Worm (Caenorhabditis elegans) whole organism, late embryonic: ENCODE measurements around the gene nmur-1.

Experiments
- C38D4.7 ChIP-seq: fragments of 200-800 bp; sonication (Bioruptor generic); optimal IDR thresholded peaks from 2 replicates; lab custom pipeline; 2018; ENCODE audit warnings: mild to moderate bottlenecking, missing genetic modification characterization, moderate library complexity, missing compliant biosample characterization
- K09A11.1 ChIP-seq: sonication (generic microtip); optimal IDR thresholded peaks from 2 replicates; lab custom pipeline; 2017; ENCODE audit warnings: antibody characterized with exemption, mild to moderate bottlenecking, missing genetic modification characterization, missing compliant biosample characterization; ENCODE audit not compliant: insufficient read depth
- Y22D7AL.16 ChIP-seq: sonication (generic microtip); optimal IDR thresholded peaks from 2 replicates; lab custom pipeline; 2016; ENCODE audit warnings: missing genetic modification characterization, missing compliant biosample characterization
- ahr-1 ChIP-seq: sonication (generic microtip); optimal IDR thresholded peaks from 2 replicates; lab custom pipeline; 2016; ENCODE audit warnings: missing genetic modification characterization, missing compliant biosample characterization
- ceh-18 ChIP-seq: sonication (generic microtip); optimal IDR thresholded peaks from 2 replicates; lab custom pipeline; 2016; ENCODE audit warnings: missing genetic modification characterization, missing compliant biosample characterization
- ceh-24 ChIP-seq: sonication (generic microtip); optimal IDR thresholded peaks from 2 replicates; lab custom pipeline; 2016; ENCODE audit warnings: mild to moderate bottlenecking, missing genetic modification characterization, missing compliant biosample characterization
- ceh-30 ChIP-seq: fragments of 150-350 bp; optimal IDR thresholded peaks from 2 replicates; lab custom pipeline; 2014; ENCODE audit warnings: missing biosample characterization, missing genetic modification characterization
- ceh-31 ChIP-seq: sonication (generic microtip); optimal IDR thresholded peaks from 2 replicates; lab custom pipeline; 2016; ENCODE audit warnings: missing genetic modification characterization, missing compliant biosample characterization
- ceh-45 ChIP-seq: fragments of 200-800 bp; sonication (Bioruptor generic); IDR thresholded peaks from 2 replicates; pipeline ENCODE4 v1.3.6; 2022; ENCODE audit warnings: missing genetic modification reagents, missing genetic modification characterization, missing compliant biosample characterization
- ceh-9 ChIP-seq: sonication (generic microtip); optimal IDR thresholded peaks from 2 replicates; lab custom pipeline; 2016; ENCODE audit warnings: mild to moderate bottlenecking, missing genetic modification characterization, inconsistent platforms, missing compliant biosample characterization
- dmd-4 ChIP-seq: sonication (generic microtip); optimal IDR thresholded peaks from 2 replicates; lab custom pipeline; 2016; ENCODE audit warnings: borderline replicate concordance, missing genetic modification characterization, missing compliant biosample characterization
- dve-1 ChIP-seq: sonication (generic microtip); optimal IDR thresholded peaks from 2 replicates; lab custom pipeline; 2017; ENCODE audit warnings: antibody characterized with exemption, mild to moderate bottlenecking, missing genetic modification characterization, missing compliant biosample characterization
- elt-2 ChIP-seq: sonication (generic microtip); optimal IDR thresholded peaks from 2 replicates; lab custom pipeline; 2016; ENCODE audit warnings: missing genetic modification reagents, missing genetic modification characterization, missing compliant biosample characterization
- fkh-10 ChIP-seq: fragments of 150-350 bp; optimal IDR thresholded peaks from 2 replicates; lab custom pipeline; 2014; ENCODE audit warnings: missing biosample characterization, missing genetic modification reagents, missing genetic modification characterization
- fkh-6 ChIP-seq: sonication (generic microtip); optimal IDR thresholded peaks from 2 replicates; lab custom pipeline; 2016; ENCODE audit warnings: missing genetic modification characterization, missing compliant biosample characterization
- gmeb-2 ChIP-seq: sonication (generic microtip); optimal IDR thresholded peaks from 2 replicates; lab custom pipeline; 2016; ENCODE audit warnings: missing genetic modification characterization, inconsistent platforms, missing compliant biosample characterization
- hlh-8 ChIP-seq: sonication (generic microtip); optimal IDR thresholded peaks from 2 replicates; lab custom pipeline; 2016; ENCODE audit warnings: missing genotype, missing genetic modification characterization, missing compliant biosample characterization
- lim-6 ChIP-seq: sonication (generic microtip); optimal IDR thresholded peaks from 2 replicates; lab custom pipeline; 2016; ENCODE audit warnings: missing genetic modification characterization, missing compliant biosample characterization
- mec-3 ChIP-seq: sonication (generic microtip); optimal IDR thresholded peaks from 2 replicates; lab custom pipeline; 2016; ENCODE audit warnings: borderline replicate concordance, missing genetic modification characterization, missing compliant biosample characterization
- nfya-1 ChIP-seq: sonication (generic microtip); optimal IDR thresholded peaks from 2 replicates; lab custom pipeline; 2017; ENCODE audit warnings: missing genetic modification characterization, mild to moderate bottlenecking, missing compliant biosample characterization, antibody characterized with exemption, moderate library complexity
- npax-4 ChIP-seq: sonication (generic microtip); optimal IDR thresholded peaks from 2 replicates; lab custom pipeline; 2016; ENCODE audit warnings: missing genetic modification characterization, missing compliant biosample characterization
- odd-2 ChIP-seq: sonication (generic microtip); optimal IDR thresholded peaks from 2 replicates; lab custom pipeline; 2017; ENCODE audit warnings: antibody characterized with exemption, mild to moderate bottlenecking, missing genetic modification characterization, missing compliant biosample characterization
- pag-3 ChIP-seq: sonication (generic microtip); optimal IDR thresholded peaks from 2 replicates; lab custom pipeline; 2016; ENCODE audit warnings: missing compliant biosample characterization, missing genetic modification characterization, borderline replicate concordance
- pha-2 ChIP-seq: sonication (generic microtip); optimal IDR thresholded peaks from 2 replicates; lab custom pipeline; 2017; ENCODE audit warnings: mild to moderate bottlenecking, missing genetic modification characterization, missing compliant biosample characterization
- pha-4 ChIP-seq: fragments of 150-350 bp; optimal IDR thresholded peaks from 2 replicates; lab custom pipeline; 2018; ENCODE audit warnings: missing biosample characterization, missing genetic modification reagents, missing genetic modification characterization
- pros-1 ChIP-seq: fragments of 150-350 bp; optimal IDR thresholded peaks from 2 replicates; lab custom pipeline; 2014; ENCODE audit warnings: missing biosample characterization, missing genetic modification reagents, missing genetic modification characterization
- ref-2 ChIP-seq: sonication (generic microtip); optimal IDR thresholded peaks from 2 replicates; lab custom pipeline; 2016; ENCODE audit warnings: missing genetic modification characterization, missing compliant biosample characterization
- tbx-2 ChIP-seq: sonication (generic microtip); optimal IDR thresholded peaks from 2 replicates; lab custom pipeline; 2016; ENCODE audit warnings: missing genetic modification characterization, missing compliant biosample characterization
- ttx-3 ChIP-seq: sonication (generic microtip); optimal IDR thresholded peaks from 2 replicates; lab custom pipeline; 2016; ENCODE audit warnings: missing genetic modification reagents, missing genetic modification characterization, missing compliant biosample characterization
- unc-86 ChIP-seq: sonication (generic microtip); optimal IDR thresholded peaks from 2 replicates; lab custom pipeline; 2016; ENCODE audit warnings: missing genetic modification characterization, missing compliant biosample characterization
- zip-5 ChIP-seq: sonication (generic microtip); optimal IDR thresholded peaks from 2 replicates; lab custom pipeline; 2016; ENCODE audit warnings: missing genetic modification characterization, missing compliant biosample characterization

The nmur-1 gene

ce11 chrX:8944078-8944477 lies 36.7 kb upstream of the nmur-1 start (continued):
- TF ChIP-seq Y22D7AL.16 (no peak), ceh-45 (no peak)

ce11 chrX:8945011-8945410 lies 35.8 kb upstream of the nmur-1 start:
- no peak for TF ChIP-seq dmd-4 (tag; lab: Kevin White, UChicago)
- TF ChIP-seq ref-2 = no peak
- TF ChIP-seq ceh-30 (tag; lab: Kevin White, UChicago) = no peak
- no peak for TF ChIP-seq odd-2
- TF ChIP-seq npax-4 (tag; lab: Kevin White, UChicago) = no peak
- TF ChIP-seq ahr-1 (tag; lab: Kevin White, UChicago) = no peak
- no peak for TF ChIP-seq C38D4.7
- no peak for TF ChIP-seq gmeb-2 (tag; lab: Kevin White, UChicago)
- TF ChIP-seq nfya-1 (tag; lab: Kevin White, UChicago) = no peak
- TF ChIP-seq fkh-10 (GFP tag; lab: Kevin White, UChicago) = no peak
- no peak for TF ChIP-seq ceh-18 (tag; lab: Kevin White, UChicago)
- no peak for TF ChIP-seq lim-6 (tag; lab: Kevin White, UChicago)
- TF ChIP-seq pag-3 (tag; lab: Kevin White, UChicago) = no peak
- no peak for TF ChIP-seq pha-2 (tag; lab: Kevin White, UChicago)
- no peak for TF ChIP-seq tbx-2 (tag; lab: Kevin White, UChicago)
- no peak for TF ChIP-seq mec-3

ce11 chrX:8950507-8951028 lies 30.2 kb upstream of the nmur-1 start, which contains the start of gene trk-1:
trk-1 (minus strand) TSS chrX:8950978.
- TF ChIP-seq elt-2 (tag; lab: Kevin White, UChicago) (no peak), ttx-3 (tag; lab: Kevin White, UChicago) (no peak), K09A11.1 (tag; lab: Kevin White, UChicago) (no peak), pha-4 (tag; lab: Kevin White, UChicago) (no peak)
- TF ChIP-seq, all 69 proteins: peak for 0

- TF ChIP-seq dve-1 (tag; lab: Kevin White, UChicago) (no peak), ceh-31 (tag; lab: Kevin White, UChicago) (peak; percentile 26)
- TF ChIP-seq, all 69 proteins: peak for 1
Observed at ce11 chrX:8952007-8952406, 28.8 kb upstream of the nmur-1 start.

- TF ChIP-seq dve-1 (tag; lab: Kevin White, UChicago) (no peak), C38D4.7 (no peak), zip-5 (no peak), K09A11.1 (tag; lab: Kevin White, UChicago) (no peak), fkh-6 (tag; lab: Kevin White, UChicago) (no peak), ceh-9 (tag; lab: Kevin White, UChicago) (no peak), elt-2 (tag; lab: Kevin White, UChicago) (no peak), fkh-10 (GFP tag; lab: Kevin White, UChicago) (no peak), unc-86 (tag; lab: Kevin White, UChicago) (no peak)
Observed at ce11 chrX:8953011-8953410, 27.8 kb upstream of the nmur-1 start.

ce11 chrX:8955808-8956207 lies 25.0 kb upstream of the nmur-1 start:
- TF ChIP-seq zip-5 (no peak), tbx-2 (tag; lab: Kevin White, UChicago) (no peak), ceh-24 (tag; lab: Kevin White, UChicago) (no peak), pros-1 (tag; lab: Kevin White, UChicago) (no peak), hlh-8 (tag; lab: Kevin White, UChicago) (no peak)
- TF ChIP-seq, all 69 proteins: peak for 0
